Worm (Caenorhabditis elegans): ENCODE measurements around the gene W05B2.2.

Gene W05B2.2

DNA sequence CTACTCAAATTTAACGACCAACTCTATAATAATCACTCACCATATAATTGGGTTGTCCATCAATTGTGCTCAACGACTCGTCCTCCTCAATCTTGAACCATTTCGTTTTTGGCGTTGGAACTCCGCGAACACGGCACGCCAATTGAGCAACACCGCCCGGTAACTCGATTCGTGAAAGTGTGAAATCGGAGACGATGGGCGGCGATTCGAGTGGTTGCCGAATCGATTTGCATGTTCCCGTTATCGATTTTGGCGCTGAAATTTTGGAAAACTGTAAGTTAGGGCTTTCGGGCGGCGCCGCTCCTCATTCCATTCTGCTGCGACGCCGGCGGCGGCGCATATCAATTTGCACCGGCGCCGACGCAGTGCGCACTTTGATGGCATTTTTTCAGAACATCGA is 15.2 kb downstream of the W05B2.2 start:
- no peak for TF ChIP-seq unc-62 (GFP tag; optimal IDR thresholded peaks at IDR 0.05)
- no peak for TF ChIP-seq tbx-2 (tag; optimal IDR thresholded peaks at IDR 0.05)
- no peak for TF ChIP-seq egl-27 (tag; optimal IDR thresholded peaks at IDR 0.05)
- TF ChIP-seq nhr-77 (tag; optimal IDR thresholded peaks at IDR 0.05): no peak
- TF ChIP-seq ztf-11 (tag; optimal IDR thresholded peaks at IDR 0.05): no peak
- TF ChIP-seq nhr-11 (tag; optimal IDR thresholded peaks at IDR 0.05): no peak
- TF ChIP-seq aly-2 (tag; optimal IDR thresholded peaks at IDR 0.05): no peak
- no peak for TF ChIP-seq ceh-28 (tag; optimal IDR thresholded peaks at IDR 0.05)
- TF ChIP-seq elt-1 (tag; optimal IDR thresholded peaks at IDR 0.05): no peak
- no peak for TF ChIP-seq nhr-43 (tag; optimal IDR thresholded peaks at IDR 0.05; ENCODE audit: poor library complexity, severe bottlenecking)

DNA sequence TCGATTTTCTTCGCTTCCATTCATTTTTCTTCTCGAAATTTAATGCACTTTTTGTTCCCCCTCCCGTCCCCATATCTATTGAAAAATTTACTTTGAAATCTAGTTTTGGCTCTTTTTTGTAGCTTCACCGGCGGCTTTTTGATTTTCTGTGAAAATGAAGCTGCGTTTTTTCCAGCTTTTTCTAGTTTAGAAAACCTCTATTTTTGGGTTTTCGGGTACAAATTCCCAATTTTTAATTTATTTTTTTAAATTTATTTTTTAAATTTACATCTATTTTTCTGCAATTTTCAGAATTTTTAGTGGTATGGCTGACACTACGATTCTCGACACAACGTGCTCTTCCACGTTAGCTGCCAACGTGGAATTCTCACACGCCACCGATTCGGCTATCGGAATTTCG is 19.8 kb downstream of the W05B2.2 start, which contains the start of gene strd-1:
Gene strd-1, plus strand, starts transcription at position 301 of the 400 bp plus-strand sequence.
- TF ChIP-seq snpc-4 (tag; optimal IDR thresholded peaks at IDR 0.05): no peak
- TF ChIP-seq eor-1 (tag; optimal IDR thresholded peaks at IDR 0.05): no peak
- TF ChIP-seq R02D3.7 (tag; optimal IDR thresholded peaks at IDR 0.05): no peak
- TF ChIP-seq nhr-76 (tag; optimal IDR thresholded peaks at IDR 0.05): no peak
- TF ChIP-seq elt-1 (tag; optimal IDR thresholded peaks at IDR 0.05): no peak
- no peak for TF ChIP-seq lin-15B (tag; optimal IDR thresholded peaks at IDR 0.05)
- no peak for TF ChIP-seq aly-2 (tag; optimal IDR thresholded peaks at IDR 0.05)
- no peak for TF ChIP-seq egl-27 (tag; optimal IDR thresholded peaks at IDR 0.05)
- TF ChIP-seq sea-2 (GFP tag; optimal IDR thresholded peaks at IDR 0.05): no peak
- no peak for TF ChIP-seq tbx-2 (tag; optimal IDR thresholded peaks at IDR 0.05)
- no peak for TF ChIP-seq ZK546.5 (tag; optimal IDR thresholded peaks at IDR 0.05)
- no peak for TF ChIP-seq lin-39 (tag; optimal IDR thresholded peaks at IDR 0.05)
- no peak for TF ChIP-seq daf-12 (tag; optimal IDR thresholded peaks at IDR 0.05)
- TF ChIP-seq nhr-11 (tag; optimal IDR thresholded peaks at IDR 0.05): no peak
- no peak for TF ChIP-seq nhr-12 (tag; optimal IDR thresholded peaks at IDR 0.05)

DNA sequence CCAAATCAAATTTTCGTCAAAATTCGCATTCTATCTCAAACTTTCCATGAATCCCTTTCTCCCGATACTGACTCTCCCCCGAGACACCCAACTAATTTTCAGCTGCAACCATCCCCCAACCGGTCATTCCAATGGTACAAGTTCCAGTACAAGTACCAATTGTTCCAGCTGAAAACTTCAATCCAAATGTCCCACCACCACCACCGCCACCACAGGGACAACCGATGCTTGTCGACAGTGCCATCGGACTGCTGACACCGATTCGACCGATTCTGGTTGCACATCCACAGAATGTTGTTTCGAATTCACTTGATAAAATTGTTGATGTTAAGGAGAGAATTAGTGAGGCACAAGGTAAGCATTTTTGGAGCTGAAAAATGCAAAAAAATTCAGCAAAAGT is 21.4 kb downstream of the W05B2.2 start:
- TF ChIP-seq daf-12 (tag; optimal IDR thresholded peaks at IDR 0.05): no peak
- no peak for TF ChIP-seq aly-2 (tag; optimal IDR thresholded peaks at IDR 0.05)
- no peak for TF ChIP-seq nhr-28 (tag; optimal IDR thresholded peaks at IDR 0.05)
- TF ChIP-seq zag-1 (tag; optimal IDR thresholded peaks at IDR 0.05): no peak
- TF ChIP-seq fos-1 (tag; optimal IDR thresholded peaks at IDR 0.05): no peak
- no peak for TF ChIP-seq pha-4 (tag; optimal IDR thresholded peaks at IDR 0.05)
- no peak for TF ChIP-seq nfya-1 (tag; optimal IDR thresholded peaks at IDR 0.05; ENCODE audit: insufficient read depth)
- no peak for TF ChIP-seq nhr-11 (tag; optimal IDR thresholded peaks at IDR 0.05)
- TF ChIP-seq nhr-12 (tag; optimal IDR thresholded peaks at IDR 0.05): no peak
- TF ChIP-seq eor-1 (tag; optimal IDR thresholded peaks at IDR 0.05): no peak
- TF ChIP-seq nhr-237 (tag; optimal IDR thresholded peaks at IDR 0.05): no peak
- TF ChIP-seq R02D3.7 (tag; optimal IDR thresholded peaks at IDR 0.05): no peak
- TF ChIP-seq unc-39 (tag; optimal IDR thresholded peaks at IDR 0.05): no peak
- TF ChIP-seq egl-5 (tag; optimal IDR thresholded peaks at IDR 0.05): no peak

DNA sequence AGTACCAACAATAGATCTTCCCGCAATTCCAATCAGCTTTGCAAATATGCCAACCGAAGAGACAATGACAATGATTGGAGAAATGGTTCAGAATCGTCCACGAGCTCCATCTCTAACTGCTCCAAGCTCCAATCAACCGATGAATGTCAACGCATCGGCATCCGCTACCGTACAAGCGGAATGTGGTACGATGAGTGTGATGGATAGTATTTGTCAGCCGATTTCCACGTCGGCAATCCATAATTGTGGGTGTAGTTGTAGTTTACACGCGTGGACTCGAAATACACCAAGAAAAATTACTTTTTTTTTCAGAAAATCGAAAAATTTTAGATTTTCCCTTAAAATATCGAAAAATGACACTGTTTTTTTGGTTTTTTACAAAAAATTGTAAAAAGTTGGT is 24.0 kb downstream of the W05B2.2 start:
- TF ChIP-seq egl-5 (tag; optimal IDR thresholded peaks at IDR 0.05): no peak
- TF ChIP-seq ztf-11 (tag; optimal IDR thresholded peaks at IDR 0.05): no peak
- TF ChIP-seq aly-2 (tag; optimal IDR thresholded peaks at IDR 0.05): no peak
- TF ChIP-seq fos-1 (tag; optimal IDR thresholded peaks at IDR 0.05): no peak
- no peak for TF ChIP-seq ZK546.5 (tag; optimal IDR thresholded peaks at IDR 0.05)
- TF ChIP-seq ceh-28 (tag; optimal IDR thresholded peaks at IDR 0.05): no peak
- no peak for TF ChIP-seq tbx-2 (tag; optimal IDR thresholded peaks at IDR 0.05)
- no peak for TF ChIP-seq nhr-23 (tag; optimal IDR thresholded peaks at IDR 0.05)
- no peak for TF ChIP-seq R02D3.7 (tag; optimal IDR thresholded peaks at IDR 0.05)
- no peak for TF ChIP-seq nhr-43 (tag; optimal IDR thresholded peaks at IDR 0.05; ENCODE audit: poor library complexity, severe bottlenecking)
- no peak for TF ChIP-seq ztf-4 (tag; optimal IDR thresholded peaks at IDR 0.05)
- TF ChIP-seq unc-62 (GFP tag; optimal IDR thresholded peaks at IDR 0.05): no peak

DNA sequence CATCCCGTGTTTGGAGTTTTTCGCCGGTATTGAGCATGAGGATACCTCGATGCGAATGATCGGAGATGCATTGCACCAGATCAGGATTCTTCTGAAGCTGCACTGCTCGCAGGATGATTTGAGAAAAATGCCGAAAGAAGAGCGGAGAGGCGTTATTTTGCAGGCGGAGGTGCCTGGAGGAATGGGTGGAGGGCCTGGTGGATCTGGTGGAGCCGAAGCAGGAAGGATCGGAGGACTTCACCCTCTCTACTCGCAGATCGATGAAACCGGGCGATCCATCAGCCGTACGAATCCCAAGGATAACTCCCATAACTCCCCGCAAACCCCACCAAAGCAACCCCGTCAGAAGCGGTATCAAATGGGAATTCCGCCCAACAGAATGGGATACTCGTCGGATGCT is 27.7 kb downstream of the W05B2.2 start:
- TF ChIP-seq ceh-82 (tag; optimal IDR thresholded peaks at IDR 0.05) (no peak), nhr-23 (tag; optimal IDR thresholded peaks at IDR 0.05) (no peak), nhr-11 (tag; optimal IDR thresholded peaks at IDR 0.05) (no peak), elt-2 (tag; optimal IDR thresholded peaks at IDR 0.05) (no peak), R02D3.7 (tag; optimal IDR thresholded peaks at IDR 0.05) (no peak), mdl-1 (tag; optimal IDR thresholded peaks at IDR 0.05) (no peak), eor-1 (tag; optimal IDR thresholded peaks at IDR 0.05) (no peak), jun-1 (tag; optimal IDR thresholded peaks at IDR 0.05) (no peak), ceh-28 (tag; optimal IDR thresholded peaks at IDR 0.05) (no peak), skn-1 (tag; optimal IDR thresholded peaks at IDR 0.05) (no peak), tbx-2 (tag; optimal IDR thresholded peaks at IDR 0.05) (no peak), snpc-4 (tag; optimal IDR thresholded peaks at IDR 0.05) (no peak), ZK546.5 (tag; optimal IDR thresholded peaks at IDR 0.05) (no peak)

All from whole organism, L3 larva.